Worm (Caenorhabditis elegans) whole organism, L1 larva: Measurements from ENCODE around the gene C16A3.2.
A peak's percentile ranks its signal among the peaks of the same experiment; 100 is the strongest.

Experiments used
- C16A3.4 ChIP-seq: fragments of 150-350 bp; optimal IDR thresholded peaks from 2 replicates; lab custom pipeline; 2014; ENCODE audit warnings: missing biosample characterization, missing genetic modification characterization
- F16B12.6 ChIP-seq: fragments of 150-350 bp; optimal IDR thresholded peaks from 2 replicates; lab custom pipeline; 2014; ENCODE audit warnings: missing biosample characterization, missing genetic modification characterization
- alr-1 ChIP-seq: fragments of 200-800 bp; sonication (Bioruptor generic); optimal IDR thresholded peaks from 2 replicates; lab custom pipeline; 2018; ENCODE audit warnings: borderline replicate concordance, mild to moderate bottlenecking, missing genetic modification characterization, missing compliant biosample characterization
- aly-2 ChIP-seq: fragments of 150-350 bp; optimal IDR thresholded peaks from 2 replicates; lab custom pipeline; 2014; ENCODE audit warnings: missing biosample characterization, missing genetic modification characterization
- blmp-1 ChIP-seq: fragments of 150-350 bp; optimal IDR thresholded peaks from 2 replicates; lab custom pipeline; 2014; ENCODE audit warnings: missing biosample characterization, missing genetic modification characterization
- ceh-90 ChIP-seq: sonication (generic microtip); optimal IDR thresholded peaks from 2 replicates; lab custom pipeline; 2016; ENCODE audit warnings: missing genetic modification characterization, missing compliant biosample characterization
- ces-1 ChIP-seq: fragments of 150-350 bp; optimal IDR thresholded peaks from 2 replicates; lab custom pipeline; 2014; ENCODE audit warnings: missing biosample characterization, missing genetic modification reagents, missing genetic modification characterization
- dpl-1 ChIP-seq, 3 experiments: fragments of 150-350 bp in 2 of 3; sonication (generic microtip) in 1 of 3; optimal IDR thresholded peaks; 2 replicates each; lab custom pipeline; 2014 to 2017; ENCODE audit warnings: missing biosample characterization in 3 of 3, missing genetic modification characterization in 3 of 3, missing genetic modification reagents in 3 of 3
- dsc-1 ChIP-seq: sonication (generic microtip); optimal IDR thresholded peaks from 2 replicates; lab custom pipeline; 2016; ENCODE audit warnings: mild to moderate bottlenecking, missing genetic modification characterization, missing compliant biosample characterization
- efl-1 ChIP-seq, 4 experiments: fragments of 150-350 bp; optimal IDR thresholded peaks in 3 of 4; peaks in 1 of 4; 1 replicate in 1 of 4; 2 replicates in 3 of 4; lab custom pipeline; 2014; ENCODE audit warnings: missing biosample characterization in 2 of 4, missing genetic modification characterization in 2 of 4, missing genetic modification reagents in 2 of 4
- efl-3 ChIP-seq: fragments of 200-800 bp; sonication (Bioruptor generic); optimal IDR thresholded peaks from 2 replicates; lab custom pipeline; 2018; ENCODE audit warnings: mild to moderate bottlenecking, missing genetic modification characterization, missing compliant biosample characterization
- egl-13 ChIP-seq: sonication (generic microtip); optimal IDR thresholded peaks from 2 replicates; lab custom pipeline; 2016; ENCODE audit warnings: missing genotype, missing genetic modification reagents, missing genetic modification characterization, missing compliant biosample characterization
- elt-2 ChIP-seq: sonication (generic microtip); optimal IDR thresholded peaks from 2 replicates; lab custom pipeline; 2016; ENCODE audit warnings: missing genetic modification characterization, mild to moderate bottlenecking, inconsistent platforms, missing compliant biosample characterization, missing genetic modification reagents
- elt-3 ChIP-seq, 6 experiments: fragments of 150-350 bp in 1 of 6; sonication (generic microtip); optimal IDR thresholded peaks; 2 replicates each; lab custom pipeline; 2017 to 2018; ENCODE audit warnings: missing biosample characterization in 6 of 6, missing genetic modification characterization in 6 of 6, inconsistent platforms in 1 of 6
- fkh-10 ChIP-seq: sonication (generic microtip); optimal IDR thresholded peaks from 2 replicates; lab custom pipeline; 2017; ENCODE audit warnings: missing biosample characterization, missing genetic modification reagents, missing genetic modification characterization
- fkh-8 ChIP-seq: sonication (generic microtip); optimal IDR thresholded peaks from 2 replicates; lab custom pipeline; 2016; ENCODE audit warnings: mild to moderate bottlenecking, missing genetic modification characterization, missing compliant biosample characterization
- fos-1 ChIP-seq: fragments of 150-350 bp; optimal IDR thresholded peaks from 2 replicates; lab custom pipeline; 2014; ENCODE audit warnings: missing biosample characterization, missing genetic modification characterization
- grh-1 ChIP-seq: fragments of 200-800 bp; sonication (Bioruptor generic); IDR thresholded peaks from 2 replicates; pipeline ENCODE4 v1.3.6; 2022; ENCODE audit warnings: missing genetic modification reagents, missing genetic modification characterization, missing compliant biosample characterization
- hlh-4 ChIP-seq: sonication (generic microtip); optimal IDR thresholded peaks from 2 replicates; lab custom pipeline; 2016; ENCODE audit warnings: mild to moderate bottlenecking, missing genetic modification characterization, missing compliant biosample characterization
- irx-1 ChIP-seq: sonication (generic microtip); optimal IDR thresholded peaks from 2 replicates; lab custom pipeline; 2016; ENCODE audit warnings: missing genetic modification characterization, missing compliant biosample characterization
- isw-1 ChIP-seq: fragments of 200-800 bp; sonication (Bioruptor generic); IDR thresholded peaks from 2 replicates; pipeline ENCODE4 v1.3.6; 2022; ENCODE audit warnings: missing genetic modification characterization, missing compliant biosample characterization
- lin-14 ChIP-seq: fragments of 200-800 bp; sonication (Bioruptor generic); optimal IDR thresholded peaks from 2 replicates; lab custom pipeline; 2018; ENCODE audit warnings: mild to moderate bottlenecking, missing genetic modification characterization, moderate library complexity, missing compliant biosample characterization
- lin-15B ChIP-seq: fragments of 150-350 bp; sonication (generic microtip); optimal IDR thresholded peaks from 3 replicates; lab custom pipeline; 2014; ENCODE audit warnings: missing biosample characterization, missing genetic modification characterization
- lin-35 ChIP-seq, 2 experiments: fragments of 150-350 bp; optimal IDR thresholded peaks; 2 replicates each; lab custom pipeline; 2014; ENCODE audit warnings: missing biosample characterization in 2 of 2, missing genetic modification characterization in 2 of 2, missing genetic modification reagents in 2 of 2
- lin-39 ChIP-seq: fragments of 150-350 bp; optimal IDR thresholded peaks from 2 replicates; lab custom pipeline; 2014; ENCODE audit warnings: missing biosample characterization, missing genetic modification reagents, missing genetic modification characterization
- lsy-2 ChIP-seq, 2 experiments: fragments of 150-350 bp; optimal IDR thresholded peaks; 2 replicates each; lab custom pipeline; 2014; ENCODE audit warnings: missing biosample characterization in 2 of 2, missing genetic modification characterization in 2 of 2
- mep-1 ChIP-seq: fragments of 150-350 bp; optimal IDR thresholded peaks from 2 replicates; lab custom pipeline; 2014; ENCODE audit warnings: missing biosample characterization, missing genetic modification characterization
- nhr-11 ChIP-seq: fragments of 150-350 bp; optimal IDR thresholded peaks from 2 replicates; lab custom pipeline; 2014; ENCODE audit warnings: missing biosample characterization, missing genetic modification characterization
- nhr-12 ChIP-seq: sonication (generic microtip); optimal IDR thresholded peaks from 2 replicates; lab custom pipeline; 2017; ENCODE audit warnings: missing biosample characterization, missing genetic modification characterization
- nhr-19 ChIP-seq: fragments of 200-800 bp; sonication (Bioruptor generic); conservative IDR thresholded peaks from 2 replicates; pipeline ENCODE4 v1.3.6; 2022; ENCODE audit warnings: missing genetic modification characterization, missing compliant biosample characterization
- nhr-20 ChIP-seq: sonication (generic microtip); optimal IDR thresholded peaks from 2 replicates; lab custom pipeline; 2016; ENCODE audit warnings: mild to moderate bottlenecking, missing genetic modification characterization, missing compliant biosample characterization
- nhr-28 ChIP-seq: fragments of 150-350 bp; optimal IDR thresholded peaks from 2 replicates; lab custom pipeline; 2014; ENCODE audit warnings: missing biosample characterization, missing genetic modification characterization
- nhr-47 ChIP-seq: sonication (generic microtip); optimal IDR thresholded peaks from 2 replicates; lab custom pipeline; 2016; ENCODE audit warnings: mild to moderate bottlenecking, missing genetic modification characterization, moderate library complexity, missing compliant biosample characterization
- nhr-71 ChIP-seq: sonication (generic microtip); optimal IDR thresholded peaks from 2 replicates; lab custom pipeline; 2016; ENCODE audit warnings: mild to moderate bottlenecking, missing genetic modification characterization, moderate library complexity, missing compliant biosample characterization
- nhr-76 ChIP-seq: sonication (generic microtip); optimal IDR thresholded peaks from 2 replicates; lab custom pipeline; 2017; ENCODE audit warnings: missing biosample characterization, missing genetic modification characterization
- nhr-77 ChIP-seq: fragments of 150-350 bp; optimal IDR thresholded peaks from 2 replicates; lab custom pipeline; 2014; ENCODE audit warnings: missing biosample characterization, missing genetic modification characterization
- nhr-90 ChIP-seq: sonication (generic microtip); optimal IDR thresholded peaks from 2 replicates; lab custom pipeline; 2016; ENCODE audit warnings: mild to moderate bottlenecking, missing genetic modification characterization, missing compliant biosample characterization; ENCODE audit not compliant: poor library complexity
- pqm-1 ChIP-seq: sonication (generic microtip); optimal IDR thresholded peaks from 3 replicates; lab custom pipeline; 2017; ENCODE audit warnings: missing biosample characterization, missing genetic modification characterization
- rnt-1 ChIP-seq: sonication (generic microtip); optimal IDR thresholded peaks from 2 replicates; lab custom pipeline; 2016; ENCODE audit warnings: mild to moderate bottlenecking, missing genetic modification characterization, moderate library complexity, missing compliant biosample characterization
- skn-1 ChIP-seq: fragments of 150-350 bp; optimal IDR thresholded peaks from 2 replicates; lab custom pipeline; 2014; ENCODE audit warnings: missing biosample characterization, missing genetic modification characterization
- snpc-4 ChIP-seq: fragments of 150-350 bp; optimal IDR thresholded peaks from 2 replicates; lab custom pipeline; 2014; ENCODE audit warnings: missing biosample characterization, missing genetic modification characterization
- snu-23 ChIP-seq: sonication (generic microtip); optimal IDR thresholded peaks from 2 replicates; lab custom pipeline; 2016; ENCODE audit warnings: missing genetic modification characterization, missing compliant biosample characterization
- sox-4 ChIP-seq: sonication (generic microtip); optimal IDR thresholded peaks from 2 replicates; lab custom pipeline; 2016; ENCODE audit warnings: missing genetic modification characterization, missing compliant biosample characterization
- sup-37 ChIP-seq: fragments of 200-800 bp; sonication (Bioruptor generic); optimal IDR thresholded peaks from 2 replicates; lab custom pipeline; 2018; ENCODE audit warnings: mild to moderate bottlenecking, missing genetic modification characterization, missing compliant biosample characterization
- swsn-7 ChIP-seq: sonication (generic microtip); optimal IDR thresholded peaks from 2 replicates; lab custom pipeline; 2016; ENCODE audit warnings: missing genetic modification characterization, missing compliant biosample characterization
- unc-130 ChIP-seq: fragments of 150-350 bp; optimal IDR thresholded peaks from 2 replicates; lab custom pipeline; 2017; ENCODE audit warnings: missing biosample characterization, missing genetic modification characterization, inconsistent platforms
- unc-30 ChIP-seq: sonication (generic microtip); optimal IDR thresholded peaks from 2 replicates; lab custom pipeline; 2017; ENCODE audit warnings: missing biosample characterization, missing genetic modification characterization
- vab-15 ChIP-seq: sonication (generic microtip); optimal IDR thresholded peaks from 2 replicates; lab custom pipeline; 2017; ENCODE audit warnings: missing genotype, mild to moderate bottlenecking, missing genetic modification characterization, missing compliant biosample characterization
- zag-1 ChIP-seq: fragments of 150-350 bp; optimal IDR thresholded peaks from 2 replicates; lab custom pipeline; 2014; ENCODE audit warnings: missing biosample characterization, missing genetic modification characterization
- ztf-11 ChIP-seq, 2 experiments: sonication (generic microtip); optimal IDR thresholded peaks; 2 replicates each; lab custom pipeline; 2016 to 2017; ENCODE audit warnings: missing genetic modification characterization in 2 of 2, missing biosample characterization in 1 of 2, missing compliant biosample characterization in 1 of 2

Gene C16A3.2

DNA sequence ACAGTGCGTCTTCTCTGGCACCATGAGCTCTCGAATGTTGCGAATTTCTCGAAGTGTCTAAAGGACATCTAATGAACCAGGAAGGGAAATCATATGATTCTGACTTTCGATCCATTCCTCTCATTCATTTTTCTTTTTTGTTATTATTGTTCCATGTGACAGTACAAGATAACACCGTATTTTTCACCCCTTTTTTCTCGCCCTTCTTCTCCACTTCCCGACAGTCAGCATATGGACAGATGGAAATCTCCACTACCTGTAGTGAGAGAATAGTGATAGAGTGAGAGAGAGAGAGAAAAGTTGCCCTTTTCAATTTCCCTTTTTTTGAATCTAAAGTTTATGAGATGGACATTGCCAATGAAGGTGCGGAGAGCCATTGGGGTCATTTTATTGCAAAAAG is 28.8 kb upstream of the C16A3.2 start (continued):
- TF ChIP-seq ztf-11 (tag; optimal IDR thresholded peaks at IDR 0.05; lab: Kevin White, UChicago) = no peak
- no peak for TF ChIP-seq sup-37 (GFP tag; lab: Kevin White, UChicago)
- TF ChIP-seq dpl-1 (GFP tag; optimal IDR thresholded peaks at IDR 0.05; lab: Kevin White, UChicago) = peak in 1 of 3 experiments; percentile 1
- peak; percentile 56 for TF ChIP-seq nhr-71 (tag; lab: Kevin White, UChicago)
- no peak for TF ChIP-seq nhr-76 (tag; lab: Kevin White, UChicago)
- no peak for TF ChIP-seq isw-1 (GFP tag; lab: Robert Waterston, UW)
- TF ChIP-seq nhr-19 (GFP tag; lab: Robert Waterston, UW) = 0 out of 2 replicates have a peak, but pooled peaks have one; percentile 16
- TF ChIP-seq, all 84 proteins: peak for 19

- TF ChIP-seq skn-1 (tag; lab: Kevin White, UChicago) = no peak
- no peak for TF ChIP-seq ceh-90 (tag; lab: Kevin White, UChicago)
- peak; percentile 83 for TF ChIP-seq elt-2 (tag; lab: Kevin White, UChicago)
- TF ChIP-seq isw-1 (GFP tag; lab: Robert Waterston, UW) = no peak
- no peak for TF ChIP-seq nhr-12 (tag; lab: Kevin White, UChicago)
- no peak for TF ChIP-seq F16B12.6
- TF ChIP-seq unc-30 = no peak
- no peak for TF ChIP-seq pqm-1 (tag; lab: Kevin White, UChicago)
- peak; percentile 38 for TF ChIP-seq egl-13
- TF ChIP-seq ces-1 (GFP tag; lab: Kevin White, UChicago) = no peak
- no peak for TF ChIP-seq blmp-1 (tag; lab: Kevin White, UChicago)
- no peak for TF ChIP-seq aly-2 (tag; lab: Kevin White, UChicago)
- TF ChIP-seq lin-35 (GFP tag; optimal IDR thresholded peaks at IDR 0.05; lab: Kevin White, UChicago) = peak in 1 of 2 experiments; percentile 57
- peak; percentile 18 for TF ChIP-seq nhr-20 (tag; lab: Kevin White, UChicago)
- TF ChIP-seq alr-1 (tag; lab: Kevin White, UChicago) = no peak
- no peak for TF ChIP-seq irx-1 (tag; lab: Kevin White, UChicago)
- TF ChIP-seq vab-15 (tag; lab: Kevin White, UChicago) = no peak
- no peak for TF ChIP-seq nhr-47
- no peak for TF ChIP-seq efl-1 (optimal IDR thresholded peaks at IDR 0.05; lab: Kevin White, UChicago)
- peak in 1 of 2 experiments; percentile 93 for TF ChIP-seq efl-1 (GFP tag; optimal IDR thresholded peaks at IDR 0.05 in 1 of 2; lab: Kevin White, UChicago)
- no peak for TF ChIP-seq nhr-19 (GFP tag; lab: Robert Waterston, UW)
- TF ChIP-seq C16A3.4 (tag; lab: Kevin White, UChicago) = no peak
- TF ChIP-seq snpc-4 = no peak
- TF ChIP-seq zag-1 (tag; lab: Kevin White, UChicago) = no peak
- TF ChIP-seq nhr-71 (tag; lab: Kevin White, UChicago) = peak; percentile 39
- peak in 1 of 2 experiments; percentile 4 for TF ChIP-seq lsy-2 (tag; optimal IDR thresholded peaks at IDR 0.05; lab: Kevin White, UChicago)
- TF ChIP-seq sox-4 (tag; lab: Kevin White, UChicago) = no peak
- no peak for TF ChIP-seq fos-1 (tag; lab: Kevin White, UChicago)
- no peak for TF ChIP-seq rnt-1 (tag; lab: Kevin White, UChicago)
- no peak for TF ChIP-seq nhr-11 (tag; lab: Kevin White, UChicago)
- TF ChIP-seq mep-1 (tag; lab: Kevin White, UChicago) = no peak
- TF ChIP-seq unc-130 (tag; lab: Kevin White, UChicago) = no peak
- no peak for TF ChIP-seq hlh-4
- peak; percentile 29 for TF ChIP-seq lin-14 (GFP tag; lab: Kevin White, UChicago)
- no peak for TF ChIP-seq swsn-7 (tag; lab: Kevin White, UChicago)
- no peak for TF ChIP-seq lin-39
- no peak for TF ChIP-seq lin-15B (tag; lab: Kevin White, UChicago)
- no peak for TF ChIP-seq dsc-1
- no peak for TF ChIP-seq grh-1 (GFP tag; lab: Robert Waterston, UW)
- no peak for TF ChIP-seq efl-3 (GFP tag; lab: Kevin White, UChicago)
- TF ChIP-seq nhr-90 (tag; lab: Kevin White, UChicago) = no peak
- TF ChIP-seq fkh-10 (GFP tag; lab: Kevin White, UChicago) = no peak
- TF ChIP-seq snu-23 (GFP tag; lab: Kevin White, UChicago) = no peak
- TF ChIP-seq fkh-8 (tag; lab: Kevin White, UChicago) = no peak
- TF ChIP-seq nhr-77 (tag; lab: Kevin White, UChicago) = no peak
- no peak for TF ChIP-seq nhr-28
- peak in 1 of 6 experiments; percentile 25 for TF ChIP-seq elt-3 (tag; optimal IDR thresholded peaks at IDR 0.05; lab: Kevin White, UChicago)
- no peak for TF ChIP-seq ztf-11 (tag; optimal IDR thresholded peaks at IDR 0.05; lab: Kevin White, UChicago)
These were observed 28.1 kb upstream of the C16A3.2 start for ce11 chrIII:6361560-6361959.
